Worm (Caenorhabditis elegans) whole organism, L4 larva: ENCODE data around the gene irld-20.

Source experiments
- F49E8.2 ChIP-seq: sonication (generic microtip); optimal IDR thresholded peaks from 2 replicates; lab custom pipeline; 2016; ENCODE audit warnings: missing compliant biosample characterization, mild to moderate bottlenecking, missing genetic modification characterization, borderline replicate concordance
- mep-1 ChIP-seq: fragments of 150-350 bp; sonication (generic microtip); optimal IDR thresholded peaks from 3 replicates; lab custom pipeline; 2014; ENCODE audit warnings: missing biosample characterization, missing genetic modification characterization
- pqm-1 ChIP-seq: sonication (generic microtip); optimal IDR thresholded peaks from 2 replicates; lab custom pipeline; 2017; ENCODE audit warnings: missing biosample characterization, missing genetic modification characterization

DNA sequence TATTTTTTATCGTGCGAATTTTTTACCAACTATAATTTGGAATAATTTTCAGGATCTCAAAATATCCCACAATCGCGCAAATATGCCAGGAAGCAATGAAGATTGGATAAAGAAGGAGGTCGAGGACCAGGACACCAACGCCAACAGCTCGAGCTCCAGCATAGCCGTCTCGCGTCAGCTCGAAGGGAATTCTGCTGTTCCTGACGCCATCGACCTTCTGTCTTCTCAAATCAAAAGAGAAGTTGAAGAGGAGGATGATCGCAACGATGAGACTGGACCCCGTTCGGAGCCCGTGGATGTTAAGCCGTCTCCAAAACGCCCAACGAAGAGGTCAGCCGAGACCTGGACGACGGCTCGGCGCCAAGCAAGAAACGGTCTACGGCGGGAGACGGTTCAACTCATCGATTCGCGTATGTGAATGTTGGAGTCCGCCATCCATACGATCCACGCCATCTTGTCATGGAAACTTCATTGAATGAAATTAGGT, 4.5 kb upstream of the irld-20 start, which contains the start of gene Y111B2A.21:
- TF ChIP-seq mep-1 (tag; lab: Kevin White, UChicago): no peak
- no peak for TF ChIP-seq F49E8.2
- no peak for TF ChIP-seq pqm-1 (tag; lab: Kevin White, UChicago)
